Worm (Caenorhabditis elegans): Measurements from ENCODE around the gene srz-63.

srz-63 gene

DNA sequence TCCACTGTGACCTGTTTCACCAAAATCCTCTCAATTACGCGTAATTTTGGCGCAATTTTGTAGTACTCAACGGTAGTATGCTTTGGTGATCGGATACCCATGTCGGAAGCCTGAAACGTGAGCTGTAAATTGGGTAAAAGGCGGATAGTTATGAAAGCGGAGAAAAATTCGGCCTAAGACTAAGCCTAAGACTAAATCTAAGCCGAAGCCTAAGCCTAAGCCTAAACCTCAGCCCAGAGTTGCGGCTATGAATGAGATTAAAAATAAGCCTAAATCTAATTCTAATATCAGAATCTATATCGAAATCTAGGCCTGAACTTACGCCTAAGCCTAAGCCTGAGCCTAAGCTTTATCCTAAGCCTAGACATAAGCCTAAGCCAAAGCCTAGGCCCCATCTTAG lies 26.2 kb upstream of the srz-63 start, which contains the start of gene lin-42:
lin-42 (minus strand) TSS at position 101 of the 400 bp plus-strand sequence.
- TF ChIP-seq lin-32 (GFP tag; optimal IDR thresholded peaks at IDR 0.05): no peak
- TF ChIP-seq sem-2 (GFP tag; optimal IDR thresholded peaks at IDR 0.05): no peak
- no peak for TF ChIP-seq cnd-1 (tag; optimal IDR thresholded peaks at IDR 0.05)
- TF ChIP-seq bed-3 (GFP tag; optimal IDR thresholded peaks at IDR 0.05): no peak
- TF ChIP-seq ces-1 (GFP tag; optimal IDR thresholded peaks at IDR 0.05): no peak
- TF ChIP-seq nhr-28 (tag; optimal IDR thresholded peaks at IDR 0.05): no peak
- no peak for TF ChIP-seq drap-1 (GFP tag; optimal IDR thresholded peaks at IDR 0.05)
- TF ChIP-seq M03D4.4 (tag; optimal IDR thresholded peaks at IDR 0.05): no peak
- TF ChIP-seq unc-120 (tag; optimal IDR thresholded peaks at IDR 0.05; ENCODE audit: poor library complexity, severe bottlenecking): no peak
- TF ChIP-seq unc-39 (tag; optimal IDR thresholded peaks at IDR 0.05): no peak
- TF ChIP-seq blmp-1 (tag; optimal IDR thresholded peaks at IDR 0.05): no peak
- TF ChIP-seq ceh-43 (GFP tag; optimal IDR thresholded peaks at IDR 0.05): no peak
- no peak for TF ChIP-seq nhr-12 (tag; optimal IDR thresholded peaks at IDR 0.05)
- no peak for TF ChIP-seq nhr-2 (tag; optimal IDR thresholded peaks at IDR 0.05)
- TF ChIP-seq ceh-83 (GFP tag; optimal IDR thresholded peaks at IDR 0.05): no peak
- no peak for TF ChIP-seq ham-2 (GFP tag; optimal IDR thresholded peaks at IDR 0.05)
- TF ChIP-seq mab-5 (tag; optimal IDR thresholded peaks at IDR 0.05): no peak
- TF ChIP-seq elt-1 (tag; optimal IDR thresholded peaks at IDR 0.05; ENCODE audit: borderline replicate concordance, insufficient read depth): no peak
- no peak for TF ChIP-seq nhr-76 (tag; optimal IDR thresholded peaks at IDR 0.05)

DNA sequence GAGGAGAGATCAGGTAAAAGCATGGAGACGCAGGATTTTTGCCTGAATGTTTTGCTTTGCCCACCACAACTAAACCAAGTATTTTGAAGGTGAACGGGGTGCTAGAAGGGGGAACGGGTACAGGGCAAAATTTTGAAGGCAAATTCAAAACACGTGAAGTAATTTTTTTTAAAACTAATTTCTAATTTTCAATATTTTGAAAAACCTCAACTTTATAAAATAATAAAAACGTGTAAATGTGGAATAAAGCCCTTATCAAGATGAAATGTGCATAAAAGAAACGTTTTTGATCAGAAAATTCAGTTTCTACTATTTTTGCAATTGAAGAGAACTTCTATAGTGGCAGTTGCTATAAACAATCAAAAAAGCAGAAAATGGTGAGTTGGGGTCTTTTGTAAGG lies 22.8 kb upstream of the srz-63 start, which contains the start of gene clec-119:
clec-119 (plus strand) TSS at position 301 of the 400 bp plus-strand sequence.
- no peak for TF ChIP-seq mab-5 (tag; optimal IDR thresholded peaks at IDR 0.05)
- TF ChIP-seq flh-1 (GFP tag; optimal IDR thresholded peaks at IDR 0.05): no peak

DNA sequence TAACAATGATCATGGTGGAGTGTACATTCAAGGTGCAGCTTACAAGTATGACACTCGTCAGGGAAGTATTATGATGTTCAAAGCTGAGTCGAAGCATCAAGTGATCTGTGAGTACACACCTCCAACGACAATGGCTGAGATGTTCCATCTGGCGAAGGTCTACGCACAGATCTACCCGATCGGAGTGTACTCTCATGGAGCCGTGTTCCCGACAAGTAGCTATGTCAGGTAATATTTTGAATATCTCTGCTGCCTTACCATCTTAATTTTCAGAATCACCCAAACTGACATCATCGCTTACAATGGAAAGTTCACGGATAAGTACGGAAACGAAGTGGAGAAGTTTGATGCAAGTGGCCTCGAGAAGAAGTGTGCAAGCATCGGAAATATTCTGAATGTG lies 21.7 kb upstream of the srz-63 start:
- no peak for TF ChIP-seq unc-120 (tag; optimal IDR thresholded peaks at IDR 0.05; ENCODE audit: poor library complexity, severe bottlenecking)
- TF ChIP-seq flh-1 (GFP tag; optimal IDR thresholded peaks at IDR 0.05): no peak
- no peak for TF ChIP-seq cnd-1 (tag; optimal IDR thresholded peaks at IDR 0.05)
- no peak for TF ChIP-seq sem-2 (GFP tag; optimal IDR thresholded peaks at IDR 0.05)
- TF ChIP-seq mls-2 (tag; optimal IDR thresholded peaks at IDR 0.05): no peak
- no peak for TF ChIP-seq sptf-1 (tag; optimal IDR thresholded peaks at IDR 0.05)
- no peak for TF ChIP-seq ces-1 (GFP tag; optimal IDR thresholded peaks at IDR 0.05)
- TF ChIP-seq lin-13 (tag; optimal IDR thresholded peaks at IDR 0.05): no peak
- TF ChIP-seq zip-8 (tag; optimal IDR thresholded peaks at IDR 0.05): no peak
- no peak for TF ChIP-seq pha-4 (tag; optimal IDR thresholded peaks at IDR 0.05)
- TF ChIP-seq elt-3 (tag; optimal IDR thresholded peaks at IDR 0.05): no peak
- TF ChIP-seq mep-1 (tag; optimal IDR thresholded peaks at IDR 0.05): no peak

DNA sequence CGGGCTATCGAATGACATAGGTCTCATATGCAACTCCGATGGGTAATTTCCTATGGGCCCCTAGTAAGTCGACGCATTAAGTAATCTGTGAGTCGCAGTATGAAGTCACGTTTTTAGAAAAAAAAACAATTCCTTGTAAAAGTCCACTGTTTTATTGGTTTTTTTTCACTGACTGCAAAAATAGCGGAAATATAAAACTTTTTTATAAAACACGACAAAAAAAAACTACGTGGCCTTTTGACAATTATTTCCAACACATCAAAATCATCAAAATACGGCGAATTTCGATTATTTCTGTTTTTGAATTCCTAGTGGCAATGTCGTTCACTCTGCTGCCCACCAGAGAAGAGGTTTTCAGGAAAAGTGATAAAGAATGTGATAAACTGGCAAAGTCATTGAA lies 19.8 kb upstream of the srz-63 start, which contains the start of gene clpr-2:
clpr-2 (plus strand) TSS at position 301 of the 400 bp plus-strand sequence.
- TF ChIP-seq unc-39 (tag; optimal IDR thresholded peaks at IDR 0.05) (no peak), ceh-83 (GFP tag; optimal IDR thresholded peaks at IDR 0.05) (no peak), tbx-8 (GFP tag; optimal IDR thresholded peaks at IDR 0.05) (no peak), mls-2 (tag; optimal IDR thresholded peaks at IDR 0.05) (no peak), lin-13 (tag; optimal IDR thresholded peaks at IDR 0.05) (no peak), ceh-39 (tag; optimal IDR thresholded peaks at IDR 0.05) (no peak), ztf-11 (tag; optimal IDR thresholded peaks at IDR 0.05) (no peak), drap-1 (GFP tag; optimal IDR thresholded peaks at IDR 0.05) (no peak), sptf-1 (tag; optimal IDR thresholded peaks at IDR 0.05) (no peak), mab-5 (tag; optimal IDR thresholded peaks at IDR 0.05) (no peak), sem-2 (GFP tag; optimal IDR thresholded peaks at IDR 0.05) (no peak), mep-1 (tag; optimal IDR thresholded peaks at IDR 0.05) (no peak), unc-120 (tag; optimal IDR thresholded peaks at IDR 0.05; ENCODE audit: poor library complexity, severe bottlenecking) (no peak)

DNA sequence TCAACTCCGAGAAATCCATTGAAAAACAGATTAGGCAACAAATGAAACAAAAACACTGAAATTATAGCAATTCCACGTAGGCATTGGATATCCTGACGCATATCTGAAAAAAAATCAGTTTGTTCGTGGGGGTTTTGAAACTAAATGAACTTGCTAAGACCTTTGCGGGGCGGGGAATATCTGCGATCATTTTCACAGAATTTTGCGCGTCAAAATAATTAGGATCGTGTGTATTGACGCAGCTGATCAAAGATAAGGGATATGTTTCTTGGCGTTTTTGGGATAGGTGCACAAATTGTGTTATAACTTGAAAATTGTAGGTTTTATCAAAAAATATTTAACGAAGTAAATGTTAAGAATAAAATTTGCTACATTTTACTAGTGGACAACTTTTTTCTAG lies 11.7 kb upstream of the srz-63 start, which contains the start of gene oac-30:
oac-30 (minus strand) TSS at position 101 of the 400 bp plus-strand sequence.
- TF ChIP-seq lsy-2 (tag; optimal IDR thresholded peaks at IDR 0.05) (no peak), ceh-39 (tag; optimal IDR thresholded peaks at IDR 0.05) (no peak), unc-39 (tag; optimal IDR thresholded peaks at IDR 0.05) (no peak), M03D4.4 (tag; optimal IDR thresholded peaks at IDR 0.05) (no peak)

Data from whole organism, mixed stage, embryonic.